Fruit fly (Drosophila melanogaster) whole organism, embryonic: ENCODE measurements around the gene Mfe2.
A peak's percentile ranks its signal among the peaks of the same experiment; 100 is the strongest.

Source experiments
- Asciz ChIP-seq: fragments of 200-800 bp; sonication (Bioruptor generic); optimal IDR thresholded peaks from 2 replicates; lab custom pipeline; 2017; ENCODE audit warnings: missing biosample characterization, mild to moderate bottlenecking, missing genetic modification characterization, missing genetic modification reagents
- CG10979 ChIP-seq: fragments of 200-800 bp; sonication (Bioruptor generic); optimal IDR thresholded peaks from 2 replicates; lab custom pipeline; 2018; ENCODE audit warnings: missing biosample characterization, mild to moderate bottlenecking, missing genetic modification characterization, moderate library complexity
- CG13296 ChIP-seq: fragments of 200-800 bp; sonication (Bioruptor generic); optimal IDR thresholded peaks from 3 replicates; lab custom pipeline; 2018; ENCODE audit warnings: missing biosample characterization, mild to moderate bottlenecking, missing genetic modification characterization
- CG13624 ChIP-seq: fragments of 200-800 bp; sonication (Bioruptor generic); optimal IDR thresholded peaks from 2 replicates; lab custom pipeline; 2016; ENCODE audit warnings: missing biosample characterization, missing genetic modification characterization
- CG15514 ChIP-seq: fragments of 200-800 bp; sonication (Bioruptor generic); optimal IDR thresholded peaks from 3 replicates; lab custom pipeline; 2017; ENCODE audit warnings: missing biosample characterization, missing genetic modification characterization, mild to moderate bottlenecking, moderate library complexity, missing genetic modification reagents
- CG16813 ChIP-seq: fragments of 200-800 bp; sonication (Bioruptor generic); IDR thresholded peaks from 3 replicates; pipeline ENCODE4 v1.3.6; 2022; ENCODE audit warnings: missing biosample characterization, missing genetic modification characterization; ENCODE audit not compliant: partially characterized antibody
- CG18262 ChIP-seq: fragments of 200-800 bp; optimal IDR thresholded peaks from 3 replicates; lab custom pipeline; 2019; ENCODE audit warnings: missing biosample characterization, mild to moderate bottlenecking, missing genetic modification characterization, moderate library complexity
- CG7271 ChIP-seq: fragments of 200-800 bp; sonication (Bioruptor generic); optimal IDR thresholded peaks from 2 replicates; lab custom pipeline; 2018; ENCODE audit warnings: missing biosample characterization, mild to moderate bottlenecking, missing genetic modification characterization, moderate library complexity
- CG7963 ChIP-seq: fragments of 200-800 bp; sonication (Bioruptor generic); IDR thresholded peaks from 3 replicates; pipeline ENCODE4 v1.3.6; 2022; ENCODE audit warnings: missing biosample characterization, missing genetic modification characterization; ENCODE audit not compliant: partially characterized antibody
- Dip3 ChIP-seq: fragments of 200-800 bp; sonication (Bioruptor generic); optimal IDR thresholded peaks from 3 replicates; lab custom pipeline; 2016; ENCODE audit warnings: missing biosample characterization, missing genetic modification characterization
- ERR ChIP-seq: fragments of 200-800 bp; sonication (Bioruptor generic); optimal IDR thresholded peaks from 2 replicates; lab custom pipeline; 2016; ENCODE audit warnings: missing biosample characterization, missing genetic modification characterization
- Ets97D ChIP-seq: fragments of 200-800 bp; sonication (Bioruptor generic); optimal IDR thresholded peaks from 3 replicates; lab custom pipeline; 2016; ENCODE audit warnings: missing biosample characterization, missing genetic modification characterization
- Hr3 ChIP-seq: fragments of 200-800 bp; sonication (Bioruptor generic); optimal IDR thresholded peaks from 3 replicates; lab custom pipeline; 2016; ENCODE audit warnings: missing biosample characterization, missing genetic modification characterization
- Hr39 ChIP-seq: fragments of >200 bp; optimal IDR thresholded peaks from 2 replicates; lab custom pipeline; 2017
- Med ChIP-seq: fragments of 200-800 bp; sonication (Bioruptor generic); peaks from one replicate; lab custom pipeline; 2016; ENCODE audit warnings: missing biosample characterization, missing genetic modification characterization, mild to moderate bottlenecking, inconsistent platforms, moderate library complexity
- Oaz ChIP-seq: fragments of 200-800 bp; sonication (Bioruptor generic); IDR thresholded peaks from 2 replicates; pipeline ENCODE4 v1.3.6; 2022; ENCODE audit warnings: missing biosample characterization, missing genetic modification characterization
- TFAM ChIP-seq: fragments of 200-800 bp; sonication (Bioruptor generic); optimal IDR thresholded peaks from 2 replicates; lab custom pipeline; 2017; ENCODE audit warnings: missing biosample characterization, missing genetic modification characterization, inconsistent platforms
- Vsx1 ChIP-seq: fragments of 200-800 bp; sonication (Bioruptor generic); optimal IDR thresholded peaks from 2 replicates; lab custom pipeline; 2017; ENCODE audit warnings: missing biosample characterization, mild to moderate bottlenecking, missing genetic modification characterization, missing genetic modification reagents
- crc ChIP-seq: fragments of 200-800 bp; sonication (Bioruptor generic); optimal IDR thresholded peaks from 2 replicates; lab custom pipeline; 2016; ENCODE audit warnings: missing biosample characterization, missing genetic modification characterization
- crol ChIP-seq: fragments of 200-800 bp; sonication (Bioruptor generic); IDR thresholded peaks from 2 replicates; pipeline ENCODE4 v1.3.6; 2022; ENCODE audit warnings: missing biosample characterization, missing genetic modification characterization
- emc ChIP-seq: fragments of 200-800 bp; sonication (Bioruptor generic); optimal IDR thresholded peaks from 2 replicates; lab custom pipeline; 2016; ENCODE audit warnings: missing biosample characterization, missing genetic modification characterization
- exex ChIP-seq: fragments of 200-800 bp; sonication (Bioruptor generic); optimal IDR thresholded peaks from 4 replicates; lab custom pipeline; 2018; ENCODE audit warnings: missing biosample characterization, mild to moderate bottlenecking, missing genetic modification characterization, moderate library complexity
- fd3F ChIP-seq: fragments of 200-800 bp; sonication (Bioruptor generic); optimal IDR thresholded peaks from 2 replicates; lab custom pipeline; 2018; ENCODE audit warnings: missing biosample characterization, mild to moderate bottlenecking, missing genetic modification characterization, moderate library complexity
- ftz-f1 ChIP-seq: fragments of 200-800 bp; sonication (Bioruptor generic); optimal IDR thresholded peaks from 2 replicates; lab custom pipeline; 2016; ENCODE audit warnings: missing biosample characterization, missing genetic modification characterization
- ken ChIP-seq: fragments of 200-800 bp; sonication (Bioruptor generic); IDR thresholded peaks from 3 replicates; pipeline ENCODE4 v1.3.6; 2022; ENCODE audit warnings: missing biosample characterization, missing genetic modification characterization
- kni ChIP-seq: fragments of 200-800 bp; sonication (Bioruptor generic); optimal IDR thresholded peaks from 3 replicates; lab custom pipeline; 2017; ENCODE audit warnings: mild to moderate bottlenecking, missing biosample characterization, missing genetic modification reagents, missing genetic modification characterization
- nau ChIP-seq: fragments of 200-800 bp; sonication (Bioruptor generic); optimal IDR thresholded peaks from 3 replicates; lab custom pipeline; 2017; ENCODE audit warnings: missing biosample characterization, mild to moderate bottlenecking, missing genetic modification characterization, missing genetic modification reagents
- nmo ChIP-seq: fragments of 200-800 bp; sonication (Bioruptor generic); optimal IDR thresholded peaks from 2 replicates; lab custom pipeline; 2018; ENCODE audit warnings: missing biosample characterization, mild to moderate bottlenecking, missing genetic modification characterization, moderate library complexity
- pan ChIP-seq, 4 experiments: fragments of >200 bp in 3 of 4; fragments of 200-800 bp in 1 of 4; sonication (Bioruptor generic) in 1 of 4; optimal IDR thresholded peaks in 3 of 4; IDR thresholded peaks in 1 of 4; 2 replicates each; pipeline versions ENCODE4 v1.3.6 to Lab custom; 2017 to 2022; ENCODE audit warnings: missing biosample characterization in 2 of 4, missing genetic modification characterization in 2 of 4, mixed read lengths in 1 of 4
- pnt ChIP-seq: fragments of 200-800 bp; sonication (Bioruptor generic); optimal IDR thresholded peaks from 3 replicates; lab custom pipeline; 2016; ENCODE audit warnings: missing biosample characterization, missing genetic modification characterization
- pros ChIP-seq: fragments of 200-800 bp; sonication (Bioruptor generic); optimal IDR thresholded peaks from 3 replicates; lab custom pipeline; 2019; ENCODE audit warnings: missing biosample characterization, mild to moderate bottlenecking, missing genetic modification characterization, moderate library complexity
- pum ChIP-seq: fragments of 200-800 bp; sonication (Bioruptor generic); optimal IDR thresholded peaks from 2 replicates; lab custom pipeline; 2016; ENCODE audit warnings: missing biosample characterization, missing genetic modification characterization
- repo ChIP-seq: fragments of 200-800 bp; sonication (Bioruptor generic); optimal IDR thresholded peaks from 2 replicates; lab custom pipeline; 2016; ENCODE audit warnings: missing biosample characterization, missing genetic modification characterization
- row ChIP-seq: fragments of 200-800 bp; sonication (Bioruptor generic); IDR thresholded peaks from 3 replicates; pipeline ENCODE4 v1.3.6; 2022; ENCODE audit warnings: missing biosample characterization, missing genetic modification characterization
- sens ChIP-seq: fragments of 200-800 bp; sonication (Bioruptor generic); peaks from one replicate; lab custom pipeline; 2016; ENCODE audit warnings: missing biosample characterization, missing genetic modification characterization
- sisA ChIP-seq: fragments of 200-800 bp; sonication (Bioruptor generic); IDR thresholded peaks from 2 replicates; pipeline ENCODE4 v1.3.6; 2022; ENCODE audit warnings: missing biosample characterization, missing genetic modification characterization
- trem ChIP-seq: fragments of 200-800 bp; optimal IDR thresholded peaks from 3 replicates; lab custom pipeline; 2019; ENCODE audit warnings: missing biosample characterization, mild to moderate bottlenecking, missing genetic modification characterization, moderate library complexity
- wek ChIP-seq: fragments of 200-800 bp; sonication (Bioruptor generic); optimal IDR thresholded peaks from 3 replicates; lab custom pipeline; 2018; ENCODE audit warnings: missing biosample characterization, mild to moderate bottlenecking, missing genetic modification characterization, moderate library complexity

The Mfe2 gene

dm6 chrX:16308310-16308918, 37.7 kb downstream of the Mfe2 start, which contains the start of gene Had1 (continued):
- TF ChIP-seq crol (GFP tag; lab: Robert Waterston, UW) (no peak), Ets97D (GFP tag; lab: Kevin White, UChicago) (no peak), row (GFP tag; lab: Robert Waterston, UW) (peak; percentile 34; the same call in 2 of the 3 replicates), exex (tag; lab: Kevin White, UChicago) (peak; percentile 77), CG16813 (GFP tag; lab: Robert Waterston, UW) (no peak), CG7963 (GFP tag; lab: Robert Waterston, UW) (no peak), crc (GFP tag; lab: Kevin White, UChicago) (no peak), pnt (no peak), wek (GFP tag; lab: Kevin White, UChicago) (no peak), CG18262 (tag; lab: Kevin White, UChicago) (peak; percentile 57), Oaz (GFP tag; lab: Robert Waterston, UW) (no peak), Asciz (GFP tag; lab: Kevin White, UChicago) (no peak), pan (optimal IDR thresholded peaks at IDR 0.05; lab: Kevin White, UChicago) (no peak), pan (GFP tag; optimal IDR thresholded peaks at IDR 0.05 in 1 of 2, IDR thresholded peaks at IDR 0.05 in 1 of 2) (peak in 1 of 2 experiments; percentile 16), kni (GFP tag; lab: Kevin White, UChicago) (no peak)

DNA sequence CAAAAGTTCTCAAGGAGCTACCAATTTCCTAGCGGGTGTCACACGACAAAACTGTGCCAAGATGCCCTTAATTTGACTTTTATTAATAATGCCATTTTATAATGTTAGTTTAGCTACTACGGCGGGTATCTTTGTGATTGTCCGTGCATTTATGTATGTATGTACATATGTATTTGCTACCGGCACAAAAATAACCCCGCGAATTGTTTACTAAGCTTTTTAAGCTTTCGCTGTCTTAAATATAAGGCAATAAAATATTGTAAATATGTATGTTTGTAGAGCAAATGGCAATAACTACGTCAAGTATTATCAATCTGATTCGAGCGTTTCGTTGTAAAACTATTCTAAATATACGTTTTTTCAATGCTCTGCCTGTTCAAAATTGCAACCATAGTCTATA, 38.2 kb downstream of the Mfe2 start:
- no peak for TF ChIP-seq pros (GFP tag; lab: Kevin White, UChicago)
- peak; percentile 13 for TF ChIP-seq CG13296 (GFP tag; lab: Kevin White, UChicago)
- no peak for TF ChIP-seq pum (GFP tag; lab: Kevin White, UChicago)
- TF ChIP-seq ftz-f1 (GFP tag; lab: Kevin White, UChicago): no peak
- TF ChIP-seq sisA (GFP tag; lab: Robert Waterston, UW): no peak
- TF ChIP-seq ken: no peak
- no peak for TF ChIP-seq nau (GFP tag; lab: Kevin White, UChicago)
- TF ChIP-seq emc (GFP tag; lab: Kevin White, UChicago): no peak
- TF ChIP-seq Med (GFP tag; lab: Kevin White, UChicago): peak; percentile 2
- no peak for TF ChIP-seq Hr3
- no peak for TF ChIP-seq Hr39 (lab: Kevin White, UChicago)
- TF ChIP-seq Dip3: no peak
- no peak for TF ChIP-seq trem (tag; lab: Kevin White, UChicago)
- TF ChIP-seq ERR: peak; percentile 44
- peak; percentile 44 for TF ChIP-seq sens (GFP tag; lab: Kevin White, UChicago)
- TF ChIP-seq, all 482 proteins: peak for 4

dm6 chrX:16309764-16310163, 39.0 kb downstream of the Mfe2 start:
- peak; percentile 60 for TF ChIP-seq exex (tag; lab: Kevin White, UChicago)
- no peak for TF ChIP-seq CG10979 (tag; lab: Kevin White, UChicago)
- no peak for TF ChIP-seq fd3F (GFP tag; lab: Kevin White, UChicago)
- TF ChIP-seq CG13624 (GFP tag; lab: Kevin White, UChicago): no peak
- TF ChIP-seq TFAM (GFP tag; lab: Kevin White, UChicago): no peak
- peak; percentile 71 for TF ChIP-seq Vsx1
- TF ChIP-seq repo (GFP tag; lab: Kevin White, UChicago): no peak
- no peak for TF ChIP-seq nmo (GFP tag; lab: Kevin White, UChicago)
- no peak for TF ChIP-seq CG15514 (GFP tag; lab: Kevin White, UChicago)
- TF ChIP-seq CG7271 (tag; lab: Kevin White, UChicago): no peak
- no peak for TF ChIP-seq sisA (GFP tag; lab: Robert Waterston, UW)
